Worm (Caenorhabditis elegans): ENCODE data around the gene ZK938.3.

DNA sequence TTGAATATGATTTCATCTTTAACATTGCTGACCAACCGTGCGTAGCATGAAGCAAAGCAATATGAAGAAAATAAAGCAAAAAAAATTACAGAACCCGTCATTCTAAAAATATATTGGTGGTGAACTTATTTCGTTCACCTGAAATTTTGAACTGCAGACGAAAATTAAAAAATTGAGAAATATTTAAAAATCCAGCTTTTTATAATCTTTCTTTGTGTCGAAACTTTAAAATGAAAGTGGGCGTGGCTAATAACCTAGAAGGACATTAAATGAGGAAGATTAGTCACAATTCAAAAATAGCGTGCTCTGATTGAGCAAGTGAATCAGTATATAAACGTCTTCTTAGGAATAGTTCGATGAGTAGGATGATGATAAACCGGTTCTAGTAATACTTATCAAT is 15.7 kb upstream of the ZK938.3 start, which contains the start of gene old-2:
- TF ChIP-seq him-1 (tag; optimal IDR thresholded peaks at IDR 0.05): no peak
- no peak for TF ChIP-seq W03F9.2 (tag; optimal IDR thresholded peaks at IDR 0.05)
- no peak for TF ChIP-seq dao-5 (tag; optimal IDR thresholded peaks at IDR 0.05)
